Worm (Caenorhabditis elegans) whole organism, L3 larva: ENCODE measurements around the gene H23N18.5.

ENCODE experiments used
- ceh-16 ChIP-seq: sonication (generic microtip); optimal IDR thresholded peaks from 2 replicates; lab custom pipeline; 2017; ENCODE audit warnings: missing biosample characterization, missing genetic modification characterization
- ceh-9 ChIP-seq: sonication (generic microtip); optimal IDR thresholded peaks from 2 replicates; lab custom pipeline; 2018; ENCODE audit warnings: missing biosample characterization, missing genetic modification characterization
- eor-1 ChIP-seq, 2 experiments: fragments of 150-350 bp; optimal IDR thresholded peaks; 2 replicates each; lab custom pipeline; 2014 to 2018; ENCODE audit warnings: missing biosample characterization in 2 of 2, missing genetic modification characterization in 2 of 2
- lin-15B ChIP-seq: fragments of 150-350 bp; optimal IDR thresholded peaks from 2 replicates; lab custom pipeline; 2014; ENCODE audit warnings: missing biosample characterization, missing genetic modification characterization
- nhr-237 ChIP-seq: fragments of 150-350 bp; optimal IDR thresholded peaks from 2 replicates; lab custom pipeline; 2014; ENCODE audit warnings: missing biosample characterization, missing genetic modification characterization
- nhr-25 ChIP-seq: sonication (generic microtip); optimal IDR thresholded peaks from 2 replicates; lab custom pipeline; 2017; ENCODE audit warnings: missing biosample characterization, missing genetic modification characterization
- nhr-28 ChIP-seq: fragments of 150-350 bp; optimal IDR thresholded peaks from 2 replicates; lab custom pipeline; 2014; ENCODE audit warnings: missing biosample characterization, missing genetic modification characterization
- sea-2 ChIP-seq: fragments of 150-350 bp; sonication (generic microtip); optimal IDR thresholded peaks from 4 replicates; lab custom pipeline; 2014; ENCODE audit warnings: missing biosample characterization, missing genetic modification reagents, missing genetic modification characterization
- snpc-4 ChIP-seq: fragments of 150-350 bp; optimal IDR thresholded peaks from 2 replicates; lab custom pipeline; 2014; ENCODE audit warnings: missing biosample characterization, missing genetic modification characterization
- tbx-2 ChIP-seq: sonication (generic microtip); optimal IDR thresholded peaks from 2 replicates; lab custom pipeline; 2016; ENCODE audit warnings: mild to moderate bottlenecking, missing genetic modification characterization, missing compliant biosample characterization
- unc-62 ChIP-seq: fragments of 150-350 bp; sonication (generic microtip); optimal IDR thresholded peaks from 4 replicates; lab custom pipeline; 2014; ENCODE audit warnings: missing biosample characterization, missing genetic modification reagents, missing genetic modification characterization

- TF ChIP-seq nhr-25 (no peak), nhr-28 (tag; lab: Kevin White, UChicago) (no peak), sea-2 (GFP tag; lab: Kevin White, UChicago) (no peak), unc-62 (no peak), eor-1 (tag; optimal IDR thresholded peaks at IDR 0.05; lab: Kevin White, UChicago) (no peak), ceh-16 (tag; lab: Kevin White, UChicago) (no peak), ceh-9 (no peak), nhr-237 (tag; lab: Kevin White, UChicago) (no peak), lin-15B (tag; lab: Kevin White, UChicago) (no peak), tbx-2 (no peak), snpc-4 (tag; lab: Kevin White, UChicago) (no peak)
Measured at ce11 chrV:4913853-4914252, 1.7 kb upstream of the H23N18.5 start.
